Worm (Caenorhabditis elegans): ENCODE data around the gene ZK673.5.

DNA sequence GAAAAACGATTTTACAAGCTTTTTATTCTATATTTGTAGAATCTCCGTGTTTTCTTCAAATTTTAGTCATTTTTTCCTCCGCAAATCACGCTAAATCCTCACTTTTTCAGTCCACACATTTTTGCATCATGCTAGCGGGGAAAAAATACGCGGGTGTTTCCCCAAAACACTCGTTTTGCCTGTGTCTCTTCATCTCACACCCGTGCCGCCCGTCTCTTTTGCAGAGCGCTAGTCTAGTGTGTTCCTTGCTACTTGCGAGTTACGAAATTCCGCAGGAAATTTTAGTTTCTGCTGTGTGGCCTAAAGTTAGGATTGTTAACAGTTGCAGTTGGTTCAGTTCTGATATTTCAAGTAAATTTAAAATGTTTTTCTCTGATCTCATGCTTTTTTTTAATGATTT is 15.6 kb upstream of the ZK673.5 start:
- TF ChIP-seq ama-1 (optimal IDR thresholded peaks at IDR 0.05) (no peak), B0310.2 (tag; optimal IDR thresholded peaks at IDR 0.05) (no peak)
